Worm (Caenorhabditis elegans): ENCODE data around the gene moc-3.

DNA sequence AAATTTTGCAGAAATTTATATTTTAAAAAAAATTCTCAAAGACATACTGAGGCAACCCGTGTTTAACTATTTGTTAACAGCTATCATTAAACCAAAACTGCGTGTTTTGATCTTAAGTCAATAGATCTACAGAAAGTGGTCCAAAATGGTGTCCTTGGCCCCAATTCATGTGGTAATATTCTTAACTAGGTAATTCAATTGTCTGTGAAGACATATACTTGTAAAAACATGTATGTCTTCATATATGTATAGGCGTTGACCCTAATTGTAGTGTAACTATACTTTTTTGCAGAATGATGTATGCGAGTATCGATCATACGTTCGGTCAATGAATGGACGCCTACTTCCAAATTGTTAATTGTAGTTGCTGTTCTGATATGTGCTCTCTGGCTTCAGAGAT lies 39.3 kb downstream of the moc-3 start, which contains the start of gene C07G1.15:
- no peak for TF ChIP-seq ama-1 (optimal IDR thresholded peaks at IDR 0.05)
- TF ChIP-seq ets-7 (tag; optimal IDR thresholded peaks at IDR 0.05), result no peak
- TF ChIP-seq pes-1 (GFP tag; IDR thresholded peaks at IDR 0.05), result no peak
- TF ChIP-seq hnd-1 (tag; optimal IDR thresholded peaks at IDR 0.05), result no peak
- TF ChIP-seq tbx-11 (GFP tag; IDR thresholded peaks at IDR 0.05), result no peak
- TF ChIP-seq hmg-4 (GFP tag; optimal IDR thresholded peaks at IDR 0.05), result no peak
- no peak for TF ChIP-seq ceh-13 (GFP tag; optimal IDR thresholded peaks at IDR 0.05)
